Fruit fly (Drosophila melanogaster): ENCODE results near the gene kmr.

Gene kmr

dm6 chr3R:13715012-13715673 lies at the start of gene kmr (continued):
- TF ChIP-seq Bteb2 (GFP tag; optimal IDR thresholded peaks at IDR 0.05) (no peak), toy (GFP tag; IDR thresholded peaks at IDR 0.05) (no peak), NC2α (GFP tag; optimal IDR thresholded peaks at IDR 0.05) (peak; percentile 12), CG6654 (GFP tag; optimal IDR thresholded peaks at IDR 0.05) (no peak), CG13123 (GFP tag; optimal IDR thresholded peaks at IDR 0.05) (no peak), ttk (GFP tag; IDR thresholded peaks at IDR 0.05) (no peak), zf30C (GFP tag; optimal IDR thresholded peaks at IDR 0.05) (no peak), Antp (GFP tag; optimal IDR thresholded peaks at IDR 0.05) (peak; percentile 23), YL-1 (GFP tag; optimal IDR thresholded peaks at IDR 0.05) (no peak), her (GFP tag; optimal IDR thresholded peaks at IDR 0.05) (peak; percentile 57), CG5953 (GFP tag; IDR thresholded peaks at IDR 0.05) (peak; percentile 53), CG4730 (GFP tag; IDR thresholded peaks at IDR 0.05) (no peak), nau (GFP tag; optimal IDR thresholded peaks at IDR 0.05) (peak; percentile 72), CG15601 (tag; optimal IDR thresholded peaks at IDR 0.05) (peak; percentile 42), CG7839 (tag; optimal IDR thresholded peaks at IDR 0.05) (peak; percentile 12), CG6765 (GFP tag; optimal IDR thresholded peaks at IDR 0.05) (peak; percentile 12), CG1529 (GFP tag; optimal IDR thresholded peaks at IDR 0.05) (no peak), chm (GFP tag; IDR thresholded peaks at IDR 0.05) (peak; percentile 78), CG12219 (GFP tag; optimal IDR thresholded peaks at IDR 0.05) (peak; percentile 57), crp (GFP tag; optimal IDR thresholded peaks at IDR 0.05) (no peak), prd (optimal IDR thresholded peaks at IDR 0.05) (no peak), prd (GFP tag; IDR thresholded peaks at IDR 0.05) (no peak), CG18599 (GFP tag; optimal IDR thresholded peaks at IDR 0.05) (peak; percentile 48), CG3163 (GFP tag; optimal IDR thresholded peaks at IDR 0.05) (peak; percentile 13), CG17385 (GFP tag; optimal IDR thresholded peaks at IDR 0.05) (peak; percentile 21), CG11560 (tag; IDR thresholded peaks at IDR 0.05) (no peak), jigr1 (GFP tag; IDR thresholded peaks at IDR 0.05) (no peak), CG10321 (GFP tag; IDR thresholded peaks at IDR 0.05) (no peak), CG10209 (GFP tag; optimal IDR thresholded peaks at IDR 0.05) (no peak), Trl (optimal IDR thresholded peaks at IDR 0.05) (no peak), Trl (GFP tag; optimal IDR thresholded peaks at IDR 0.05) (peak; percentile 42), CG17186 (GFP tag; optimal IDR thresholded peaks at IDR 0.05) (no peak), vnd (GFP tag; IDR thresholded peaks at IDR 0.05; ENCODE audit: partially characterized antibody) (no peak), hkb (optimal IDR thresholded peaks at IDR 0.05) (no peak), hkb (GFP tag; IDR thresholded peaks at IDR 0.05) (peak; percentile 75), B-H1 (GFP tag; IDR thresholded peaks at IDR 0.05) (no peak; the same call in 2 of the 3 replicates), Ada2b (GFP tag; IDR thresholded peaks at IDR 0.05) (no peak), Bdp1 (GFP tag; optimal IDR thresholded peaks at IDR 0.05) (no peak), CG17568 (GFP tag; optimal IDR thresholded peaks at IDR 0.05) (peak; percentile 64), Doc3 (GFP tag; IDR thresholded peaks at IDR 0.05; ENCODE audit: partially characterized antibody) (no peak), Ets65A (GFP tag) (no peak), CG32772 (GFP tag; IDR thresholded peaks at IDR 0.05) (no peak), z (GFP tag; IDR thresholded peaks at IDR 0.05) (no peak; the same call in 2 of the 3 replicates), ken (GFP tag; IDR thresholded peaks at IDR 0.05) (no peak), eve (GFP tag; optimal IDR thresholded peaks at IDR 0.05) (peak in 1 of 2 experiments; percentile 84), CG1233 (GFP tag; optimal IDR thresholded peaks at IDR 0.05) (peak; percentile 47), az2 (GFP tag; optimal IDR thresholded peaks at IDR 0.05) (no peak), gem (tag; optimal IDR thresholded peaks at IDR 0.05) (no peak), h (optimal IDR thresholded peaks at IDR 0.05) (no peak), CkIIα-i1 (GFP tag; IDR thresholded peaks at IDR 0.05) (no peak), nom (GFP tag; optimal IDR thresholded peaks at IDR 0.05) (peak; percentile 52), Dbx (GFP tag; IDR thresholded peaks at IDR 0.05) (peak; percentile 75)
